Worm (Caenorhabditis elegans) whole organism, L1 larva: Measurements from ENCODE around the gene nlp-7.
A peak's percentile ranks its signal among the peaks of the same experiment; 100 is the strongest.

Experiments used
- C34B4.2 ChIP-seq: sonication (generic microtip); optimal IDR thresholded peaks from 2 replicates; lab custom pipeline; 2017; ENCODE audit warnings: mild to moderate bottlenecking, missing genetic modification characterization, missing compliant biosample characterization
- aly-2 ChIP-seq: fragments of 150-350 bp; optimal IDR thresholded peaks from 2 replicates; lab custom pipeline; 2014; ENCODE audit warnings: missing biosample characterization, missing genetic modification characterization
- ama-1 ChIP-seq: fragments of 150-350 bp; optimal IDR thresholded peaks from 2 replicates; lab custom pipeline; 2014
- blmp-1 ChIP-seq: fragments of 150-350 bp; optimal IDR thresholded peaks from 2 replicates; lab custom pipeline; 2014; ENCODE audit warnings: missing biosample characterization, missing genetic modification characterization
- ceh-63 ChIP-seq: fragments of 200-800 bp; sonication (Bioruptor generic); optimal IDR thresholded peaks from 2 replicates; lab custom pipeline; 2018; ENCODE audit warnings: mild to moderate bottlenecking, missing genetic modification characterization, missing compliant biosample characterization
- ceh-8 ChIP-seq: fragments of 200-800 bp; sonication (Bioruptor generic); optimal IDR thresholded peaks from 2 replicates; lab custom pipeline; 2018; ENCODE audit warnings: mild to moderate bottlenecking, missing genetic modification characterization, moderate library complexity, missing compliant biosample characterization
- ceh-82 ChIP-seq, 3 experiments: fragments of 150-350 bp in 1 of 3; sonication (generic microtip) in 2 of 3; optimal IDR thresholded peaks; 2 replicates each; lab custom pipeline; 2014 to 2017; ENCODE audit warnings: missing biosample characterization in 3 of 3, missing genetic modification characterization in 3 of 3
- ceh-90 ChIP-seq: sonication (generic microtip); optimal IDR thresholded peaks from 2 replicates; lab custom pipeline; 2016; ENCODE audit warnings: missing genetic modification characterization, missing compliant biosample characterization
- dpl-1 ChIP-seq, 3 experiments: fragments of 150-350 bp in 2 of 3; sonication (generic microtip) in 1 of 3; optimal IDR thresholded peaks; 2 replicates each; lab custom pipeline; 2014 to 2017; ENCODE audit warnings: missing biosample characterization in 3 of 3, missing genetic modification characterization in 3 of 3, missing genetic modification reagents in 3 of 3
- efl-1 ChIP-seq, 4 experiments: fragments of 150-350 bp; optimal IDR thresholded peaks in 3 of 4; peaks in 1 of 4; 1 replicate in 1 of 4; 2 replicates in 3 of 4; lab custom pipeline; 2014; ENCODE audit warnings: missing biosample characterization in 2 of 4, missing genetic modification characterization in 2 of 4, missing genetic modification reagents in 2 of 4
- elt-2 ChIP-seq: sonication (generic microtip); optimal IDR thresholded peaks from 2 replicates; lab custom pipeline; 2016; ENCODE audit warnings: missing genetic modification characterization, mild to moderate bottlenecking, inconsistent platforms, missing compliant biosample characterization, missing genetic modification reagents
- ets-5 ChIP-seq: fragments of 200-800 bp; sonication (Bioruptor generic); IDR thresholded peaks from 2 replicates; pipeline ENCODE4 v1.3.6; 2022; ENCODE audit warnings: missing genetic modification characterization, missing compliant biosample characterization
- fkh-4 ChIP-seq: sonication (generic microtip); optimal IDR thresholded peaks from 2 replicates; lab custom pipeline; 2016; ENCODE audit warnings: missing compliant biosample characterization, missing genetic modification characterization, borderline replicate concordance
- fos-1 ChIP-seq: fragments of 150-350 bp; optimal IDR thresholded peaks from 2 replicates; lab custom pipeline; 2014; ENCODE audit warnings: missing biosample characterization, missing genetic modification characterization
- hlh-17 ChIP-seq: fragments of 200-800 bp; sonication (Bioruptor generic); optimal IDR thresholded peaks from 2 replicates; lab custom pipeline; 2018; ENCODE audit warnings: missing genetic modification characterization, mild to moderate bottlenecking, missing compliant biosample characterization, moderate library complexity, borderline replicate concordance
- hlh-4 ChIP-seq: sonication (generic microtip); optimal IDR thresholded peaks from 2 replicates; lab custom pipeline; 2016; ENCODE audit warnings: mild to moderate bottlenecking, missing genetic modification characterization, missing compliant biosample characterization
- irx-1 ChIP-seq: sonication (generic microtip); optimal IDR thresholded peaks from 2 replicates; lab custom pipeline; 2016; ENCODE audit warnings: missing genetic modification characterization, missing compliant biosample characterization
- isw-1 ChIP-seq: fragments of 200-800 bp; sonication (Bioruptor generic); IDR thresholded peaks from 2 replicates; pipeline ENCODE4 v1.3.6; 2022; ENCODE audit warnings: missing genetic modification characterization, missing compliant biosample characterization
- lin-39 ChIP-seq: fragments of 150-350 bp; optimal IDR thresholded peaks from 2 replicates; lab custom pipeline; 2014; ENCODE audit warnings: missing biosample characterization, missing genetic modification reagents, missing genetic modification characterization
- lir-3 ChIP-seq: sonication (generic microtip); optimal IDR thresholded peaks from 2 replicates; lab custom pipeline; 2016; ENCODE audit warnings: mild to moderate bottlenecking, missing genetic modification characterization, moderate library complexity, missing compliant biosample characterization; ENCODE audit not compliant: poor library complexity
- mdl-1 ChIP-seq, 2 experiments: fragments of 150-350 bp; optimal IDR thresholded peaks; 2 replicates each; lab custom pipeline; 2014 to 2017; ENCODE audit warnings: missing biosample characterization in 2 of 2, missing genetic modification characterization in 2 of 2, inconsistent platforms in 1 of 2
- mef-2 ChIP-seq: fragments of 150-350 bp; optimal IDR thresholded peaks from 2 replicates; lab custom pipeline; 2014; ENCODE audit warnings: missing biosample characterization, missing genetic modification characterization
- mep-1 ChIP-seq: fragments of 150-350 bp; optimal IDR thresholded peaks from 2 replicates; lab custom pipeline; 2014; ENCODE audit warnings: missing biosample characterization, missing genetic modification characterization
- nhr-11 ChIP-seq: fragments of 150-350 bp; optimal IDR thresholded peaks from 2 replicates; lab custom pipeline; 2014; ENCODE audit warnings: missing biosample characterization, missing genetic modification characterization
- nhr-19 ChIP-seq: fragments of 200-800 bp; sonication (Bioruptor generic); conservative IDR thresholded peaks from 2 replicates; pipeline ENCODE4 v1.3.6; 2022; ENCODE audit warnings: missing genetic modification characterization, missing compliant biosample characterization
- nhr-28 ChIP-seq: fragments of 150-350 bp; optimal IDR thresholded peaks from 2 replicates; lab custom pipeline; 2014; ENCODE audit warnings: missing biosample characterization, missing genetic modification characterization
- nhr-47 ChIP-seq: sonication (generic microtip); optimal IDR thresholded peaks from 2 replicates; lab custom pipeline; 2016; ENCODE audit warnings: mild to moderate bottlenecking, missing genetic modification characterization, moderate library complexity, missing compliant biosample characterization
- nhr-71 ChIP-seq: sonication (generic microtip); optimal IDR thresholded peaks from 2 replicates; lab custom pipeline; 2016; ENCODE audit warnings: mild to moderate bottlenecking, missing genetic modification characterization, moderate library complexity, missing compliant biosample characterization
- nhr-77 ChIP-seq: fragments of 150-350 bp; optimal IDR thresholded peaks from 2 replicates; lab custom pipeline; 2014; ENCODE audit warnings: missing biosample characterization, missing genetic modification characterization
- nhr-85 ChIP-seq: sonication (generic microtip); peaks from one replicate; lab custom pipeline; 2016; ENCODE audit warnings: missing genetic modification characterization, inconsistent platforms, missing compliant biosample characterization
- nhr-90 ChIP-seq: sonication (generic microtip); optimal IDR thresholded peaks from 2 replicates; lab custom pipeline; 2016; ENCODE audit warnings: mild to moderate bottlenecking, missing genetic modification characterization, missing compliant biosample characterization; ENCODE audit not compliant: poor library complexity
- pag-3 ChIP-seq: sonication (generic microtip); optimal IDR thresholded peaks from 2 replicates; lab custom pipeline; 2017; ENCODE audit warnings: missing genetic modification characterization, mild to moderate bottlenecking, missing compliant biosample characterization, antibody characterized with exemption, borderline replicate concordance; ENCODE audit not compliant: insufficient read depth
- pqm-1 ChIP-seq: sonication (generic microtip); optimal IDR thresholded peaks from 3 replicates; lab custom pipeline; 2017; ENCODE audit warnings: missing biosample characterization, missing genetic modification characterization
- snpc-4 ChIP-seq: fragments of 150-350 bp; optimal IDR thresholded peaks from 2 replicates; lab custom pipeline; 2014; ENCODE audit warnings: missing biosample characterization, missing genetic modification characterization
- snu-23 ChIP-seq: sonication (generic microtip); optimal IDR thresholded peaks from 2 replicates; lab custom pipeline; 2016; ENCODE audit warnings: missing genetic modification characterization, missing compliant biosample characterization
- sptf-1 ChIP-seq: fragments of 150-350 bp; optimal IDR thresholded peaks from 2 replicates; lab custom pipeline; 2014; ENCODE audit warnings: missing biosample characterization, missing genetic modification characterization
- swsn-7 ChIP-seq: sonication (generic microtip); optimal IDR thresholded peaks from 2 replicates; lab custom pipeline; 2016; ENCODE audit warnings: missing genetic modification characterization, missing compliant biosample characterization
- tlp-1 ChIP-seq: fragments of 150-350 bp; optimal IDR thresholded peaks from 2 replicates; lab custom pipeline; 2014; ENCODE audit warnings: missing biosample characterization, missing genetic modification characterization
- unc-130 ChIP-seq: fragments of 150-350 bp; optimal IDR thresholded peaks from 2 replicates; lab custom pipeline; 2017; ENCODE audit warnings: missing biosample characterization, missing genetic modification characterization, inconsistent platforms
- unc-30 ChIP-seq: sonication (generic microtip); optimal IDR thresholded peaks from 2 replicates; lab custom pipeline; 2017; ENCODE audit warnings: missing biosample characterization, missing genetic modification characterization
- unc-62 ChIP-seq: fragments of 150-350 bp; optimal IDR thresholded peaks from 2 replicates; lab custom pipeline; 2014; ENCODE audit warnings: missing biosample characterization, missing genetic modification reagents, missing genetic modification characterization
- unc-98 ChIP-seq: fragments of 200-800 bp; sonication (Bioruptor generic); IDR thresholded peaks from 2 replicates; pipeline ENCODE4 v1.3.6; 2022; ENCODE audit warnings: missing genetic modification characterization, missing compliant biosample characterization
- ztf-11 ChIP-seq, 2 experiments: sonication (generic microtip); optimal IDR thresholded peaks; 2 replicates each; lab custom pipeline; 2016 to 2017; ENCODE audit warnings: missing genetic modification characterization in 2 of 2, missing biosample characterization in 1 of 2, missing compliant biosample characterization in 1 of 2

The nlp-7 gene

DNA sequence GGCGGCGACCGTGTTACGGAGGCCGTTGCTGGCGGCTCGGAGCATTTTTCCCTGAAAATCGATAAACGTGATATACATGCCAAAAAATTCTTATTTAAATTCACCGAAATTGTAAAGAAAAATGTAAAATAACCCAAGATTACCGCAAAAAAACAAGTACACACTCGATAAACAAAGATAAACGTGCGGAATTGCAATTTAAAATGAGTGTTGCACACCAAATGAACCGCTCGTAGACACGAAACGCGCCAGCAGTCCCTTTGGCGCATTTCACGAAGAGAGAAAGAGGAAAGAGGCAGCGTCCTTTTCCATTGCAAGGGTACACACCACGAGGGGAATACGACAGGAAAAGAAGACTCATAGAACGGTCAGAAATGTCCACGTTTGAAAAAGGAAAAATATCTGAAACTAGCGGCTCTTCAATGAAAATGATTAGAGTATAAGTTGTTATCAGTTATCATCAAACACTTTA is 47.0 kb upstream of the nlp-7 start, which contains the start of gene sdha-1 (continued):
- TF ChIP-seq isw-1 (peak; percentile 57), pag-3 (tag; lab: Kevin White, UChicago) (peak; percentile 56), nhr-19 (GFP tag; lab: Robert Waterston, UW) (peak; percentile 98), nhr-47 (peak; percentile 88), elt-2 (peak; percentile 86), ztf-11 (tag; optimal IDR thresholded peaks at IDR 0.05; lab: Kevin White, UChicago) (peak in 1 of 2 experiments; percentile 62), C34B4.2 (tag; lab: Kevin White, UChicago) (no peak), nhr-11 (tag; lab: Kevin White, UChicago) (no peak), unc-98 (GFP tag; lab: Robert Waterston, UW) (no peak), mdl-1 (tag; optimal IDR thresholded peaks at IDR 0.05; lab: Kevin White, UChicago) (peak in 1 of 2 experiments; percentile 94), swsn-7 (tag; lab: Kevin White, UChicago) (peak; percentile 93), ets-5 (GFP tag; lab: Robert Waterston, UW) (no peak), ceh-63 (GFP tag; lab: Kevin White, UChicago) (no peak), ama-1 (lab: Kevin White, UChicago) (no peak), efl-1 (optimal IDR thresholded peaks at IDR 0.05; lab: Kevin White, UChicago) (peak; percentile 70 to 72), efl-1 (GFP tag; optimal IDR thresholded peaks at IDR 0.05 in 1 of 2; lab: Kevin White, UChicago) (peak; percentile 69 to 96), snpc-4 (peak; percentile 63), nhr-28 (no peak), mef-2 (tag; lab: Kevin White, UChicago) (peak; percentile 65), mep-1 (tag; lab: Kevin White, UChicago) (peak; percentile 96), blmp-1 (tag; lab: Kevin White, UChicago) (peak; percentile 89), sptf-1 (no peak), ceh-8 (GFP tag; lab: Kevin White, UChicago) (no peak), dpl-1 (GFP tag; optimal IDR thresholded peaks at IDR 0.05; lab: Kevin White, UChicago) (peak; percentile 66 to 82 (median 79)), ceh-90 (no peak), unc-62 (GFP tag; lab: Kevin White, UChicago) (no peak), unc-30 (tag; lab: Kevin White, UChicago) (no peak), nhr-71 (tag; lab: Kevin White, UChicago) (peak; percentile 94), nhr-85 (tag; lab: Kevin White, UChicago) (peak; percentile 93), fkh-4 (no peak), irx-1 (tag; lab: Kevin White, UChicago) (peak; percentile 71), snu-23 (peak; percentile 96), lin-39 (tag; lab: Kevin White, UChicago) (peak; percentile 63), nhr-90 (tag; lab: Kevin White, UChicago) (peak; percentile 90), nhr-77 (tag; lab: Kevin White, UChicago) (peak; percentile 64), hlh-17 (GFP tag; lab: Kevin White, UChicago) (no peak), unc-130 (tag; lab: Kevin White, UChicago) (peak; percentile 83), ceh-82 (tag; optimal IDR thresholded peaks at IDR 0.05; lab: Kevin White, UChicago) (peak; percentile 81 to 87 (median 86)), hlh-4 (tag; lab: Kevin White, UChicago) (no peak), fos-1 (tag; lab: Kevin White, UChicago) (peak; percentile 65), aly-2 (tag; lab: Kevin White, UChicago) (peak; percentile 59), tlp-1 (no peak), lir-3 (tag; lab: Kevin White, UChicago) (peak; percentile 62)

DNA sequence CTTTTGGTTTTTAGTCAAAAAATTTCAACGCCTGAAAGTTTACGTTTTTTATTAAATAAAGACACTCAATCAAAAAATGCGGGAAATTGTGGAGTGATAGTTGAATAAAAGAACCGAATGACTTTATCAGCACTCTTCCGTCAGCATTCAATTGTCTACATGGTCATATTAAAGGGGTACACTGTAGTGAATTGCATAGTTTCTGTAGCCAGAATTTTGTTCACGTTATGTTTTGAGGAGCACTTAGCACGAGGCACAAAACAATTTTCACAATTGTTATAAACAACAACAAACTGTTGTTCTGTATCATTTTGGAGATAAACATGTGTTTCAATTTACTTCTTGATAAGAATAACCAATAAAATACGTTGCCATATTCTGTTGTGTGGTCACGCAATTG is 44.0 kb upstream of the nlp-7 start, which contains the start of gene D2021.4:
Gene D2021.4, minus strand, starts transcription at position 48 of the 400 bp plus-strand sequence.
- peak; percentile 48 for TF ChIP-seq elt-2
- no peak for TF ChIP-seq pqm-1 (tag; lab: Kevin White, UChicago)
- TF ChIP-seq efl-1 (optimal IDR thresholded peaks at IDR 0.05; lab: Kevin White, UChicago) = no peak
- peak in 1 of 2 experiments; percentile 62 for TF ChIP-seq efl-1 (GFP tag; optimal IDR thresholded peaks at IDR 0.05 in 1 of 2; lab: Kevin White, UChicago)
